Worm (Caenorhabditis elegans) whole organism, L4 larva: ENCODE results near the gene pmt-2.

Experiments used
- F37D6.2 ChIP-seq: sonication (generic microtip); optimal IDR thresholded peaks from 2 replicates; lab custom pipeline; 2016; ENCODE audit warnings: mild to moderate bottlenecking, missing genetic modification characterization, missing compliant biosample characterization
- T26A8.4 ChIP-seq: fragments of 200-800 bp; sonication (Bioruptor generic); IDR thresholded peaks from 2 replicates; pipeline ENCODE4 v1.3.6; 2022; ENCODE audit warnings: missing genetic modification characterization, missing compliant biosample characterization
- Y48G9A.11 ChIP-seq: fragments of 200-800 bp; sonication (Bioruptor generic); IDR thresholded peaks from 2 replicates; pipeline ENCODE4 v1.3.6; 2022; ENCODE audit warnings: missing genetic modification reagents, missing genetic modification characterization, missing compliant biosample characterization
- ZK546.5 ChIP-seq, 2 experiments: sonication (generic microtip); optimal IDR thresholded peaks; 2 replicates each; lab custom pipeline; 2017; ENCODE audit warnings: missing biosample characterization in 2 of 2, missing genetic modification characterization in 2 of 2
- aha-1 ChIP-seq: fragments of 150-350 bp; peaks from one replicate; lab custom pipeline; 2014; ENCODE audit warnings: missing biosample characterization, missing genetic modification characterization
- aly-2 ChIP-seq: sonication (generic microtip); optimal IDR thresholded peaks from 2 replicates; lab custom pipeline; 2018; ENCODE audit warnings: missing biosample characterization, missing genetic modification characterization
- ceh-44 ChIP-seq: fragments of 200-800 bp; sonication (Bioruptor generic); IDR thresholded peaks from 2 replicates; pipeline ENCODE4 v1.3.6; 2022; ENCODE audit warnings: missing genetic modification reagents, missing genetic modification characterization, missing compliant biosample characterization
- ceh-82 ChIP-seq: sonication (generic microtip); optimal IDR thresholded peaks from 2 replicates; lab custom pipeline; 2017; ENCODE audit warnings: missing biosample characterization, missing genetic modification characterization
- ctbp-1 ChIP-seq: fragments of 200-800 bp; sonication (Bioruptor generic); IDR thresholded peaks from 2 replicates; pipeline ENCODE4 v1.3.6; 2022; ENCODE audit warnings: missing genetic modification reagents, missing genetic modification characterization, missing compliant biosample characterization
- dmd-8 ChIP-seq: fragments of 200-800 bp; sonication (Bioruptor generic); IDR thresholded peaks from 2 replicates; pipeline ENCODE4 v1.3.6; 2022; ENCODE audit warnings: missing genetic modification characterization, missing compliant biosample characterization
- dve-1 ChIP-seq: sonication (generic microtip); optimal IDR thresholded peaks from 2 replicates; lab custom pipeline; 2017; ENCODE audit warnings: antibody characterized with exemption, mild to moderate bottlenecking, missing genetic modification characterization, missing compliant biosample characterization; ENCODE audit not compliant: insufficient read depth
- egl-27 ChIP-seq: sonication (generic microtip); optimal IDR thresholded peaks from 3 replicates; lab custom pipeline; 2017; ENCODE audit warnings: missing biosample characterization, missing genetic modification reagents, missing genetic modification characterization
- fkh-10 ChIP-seq: fragments of 150-350 bp; optimal IDR thresholded peaks from 2 replicates; lab custom pipeline; 2014; ENCODE audit warnings: missing biosample characterization, missing genetic modification reagents, missing genetic modification characterization
- gei-8 ChIP-seq: fragments of 200-800 bp; sonication (Bioruptor generic); optimal IDR thresholded peaks from 2 replicates; lab custom pipeline; 2018; ENCODE audit warnings: mild to moderate bottlenecking, missing genetic modification characterization, missing compliant biosample characterization
- hlh-11 ChIP-seq: fragments of 200-800 bp; sonication (Bioruptor generic); optimal IDR thresholded peaks from 2 replicates; lab custom pipeline; 2018; ENCODE audit warnings: mild to moderate bottlenecking, missing genetic modification characterization, missing compliant biosample characterization
- hlh-30 ChIP-seq: sonication (generic microtip); optimal IDR thresholded peaks from 2 replicates; lab custom pipeline; 2017; ENCODE audit warnings: antibody characterized with exemption, mild to moderate bottlenecking, missing genetic modification characterization, missing compliant biosample characterization; ENCODE audit not compliant: insufficient read depth
- jun-1 ChIP-seq: fragments of 150-350 bp; optimal IDR thresholded peaks from 2 replicates; lab custom pipeline; 2014; ENCODE audit warnings: missing biosample characterization, missing genetic modification reagents, missing genetic modification characterization
- lim-7 ChIP-seq: fragments of 200-800 bp; sonication (Bioruptor generic); IDR thresholded peaks from 2 replicates; pipeline ENCODE4 v1.3.6; 2022; ENCODE audit warnings: missing genetic modification characterization, missing compliant biosample characterization
- lin-13 ChIP-seq: fragments of 150-350 bp; optimal IDR thresholded peaks from 2 replicates; lab custom pipeline; 2014; ENCODE audit warnings: missing biosample characterization, missing genetic modification reagents, missing genetic modification characterization
- lin-38 ChIP-seq: fragments of 200-800 bp; sonication (Bioruptor generic); IDR thresholded peaks from 2 replicates; pipeline ENCODE4 v1.3.6; 2022; ENCODE audit warnings: missing genetic modification reagents, missing genetic modification characterization, missing compliant biosample characterization
- lsy-2 ChIP-seq, 2 experiments: fragments of 150-350 bp in 1 of 2; sonication (generic microtip) in 1 of 2; optimal IDR thresholded peaks; 2 replicates each; lab custom pipeline; 2014 to 2017; ENCODE audit warnings: missing biosample characterization in 2 of 2, missing genetic modification characterization in 2 of 2
- mdt-29 ChIP-seq: fragments of 200-800 bp; sonication (Bioruptor generic); IDR thresholded peaks from 2 replicates; pipeline ENCODE4 v1.3.6; 2022; ENCODE audit warnings: missing genetic modification reagents, missing genetic modification characterization, missing compliant biosample characterization
- nhr-237 ChIP-seq: sonication (generic microtip); optimal IDR thresholded peaks from 2 replicates; lab custom pipeline; 2017; ENCODE audit warnings: missing biosample characterization, missing genetic modification characterization
- nhr-42 ChIP-seq: fragments of 200-800 bp; sonication (Bioruptor generic); IDR thresholded peaks from 2 replicates; pipeline ENCODE4 v1.3.6; 2022; ENCODE audit warnings: missing genetic modification characterization, missing compliant biosample characterization
- pqm-1 ChIP-seq: sonication (generic microtip); optimal IDR thresholded peaks from 2 replicates; lab custom pipeline; 2017; ENCODE audit warnings: missing biosample characterization, missing genetic modification characterization
- rbr-2 ChIP-seq: sonication (generic microtip); optimal IDR thresholded peaks from 2 replicates; lab custom pipeline; 2016; ENCODE audit warnings: missing genotype, missing genetic modification characterization, missing compliant biosample characterization
- sdz-12 ChIP-seq: fragments of 200-800 bp; sonication (Bioruptor generic); optimal IDR thresholded peaks from 2 replicates; lab custom pipeline; 2018; ENCODE audit warnings: mild to moderate bottlenecking, missing genetic modification characterization, missing compliant biosample characterization
- set-16 ChIP-seq: fragments of 200-800 bp; sonication (Bioruptor generic); IDR thresholded peaks from 2 replicates; pipeline ENCODE4 v1.3.6; 2022; ENCODE audit warnings: missing genetic modification reagents, missing genetic modification characterization, missing compliant biosample characterization
- spr-1 ChIP-seq: sonication (generic microtip); optimal IDR thresholded peaks from 2 replicates; lab custom pipeline; 2016; ENCODE audit warnings: mild to moderate bottlenecking, missing genetic modification characterization, missing compliant biosample characterization
- tra-1 ChIP-seq: fragments of 200-800 bp; sonication (Bioruptor generic); IDR thresholded peaks from 2 replicates; pipeline ENCODE4 v1.3.6; 2022; ENCODE audit warnings: missing genetic modification reagents, missing genetic modification characterization, missing compliant biosample characterization
- unc-39 ChIP-seq: sonication (generic microtip); optimal IDR thresholded peaks from 2 replicates; lab custom pipeline; 2017; ENCODE audit warnings: missing biosample characterization, missing genetic modification characterization
- unc-62 ChIP-seq, 3 experiments: fragments of 150-350 bp in 1 of 3; sonication (generic microtip); optimal IDR thresholded peaks in 2 of 3; peaks in 1 of 3; 1 replicate in 1 of 3; 2 replicates in 2 of 3; lab custom pipeline; 2014 to 2017; ENCODE audit warnings: missing biosample characterization in 3 of 3, missing genetic modification characterization in 3 of 3, missing genetic modification reagents in 3 of 3, missing genotype in 1 of 3
- zfp-2 ChIP-seq: sonication (generic microtip); optimal IDR thresholded peaks from 2 replicates; lab custom pipeline; 2016; ENCODE audit warnings: mild to moderate bottlenecking, missing genetic modification characterization, missing compliant biosample characterization
- ztf-11 ChIP-seq: fragments of 150-350 bp; optimal IDR thresholded peaks from 2 replicates; lab custom pipeline; 2014; ENCODE audit warnings: missing biosample characterization, missing genetic modification characterization
- ztf-7 ChIP-seq: fragments of 150-350 bp; optimal IDR thresholded peaks from 2 replicates; lab custom pipeline; 2014; ENCODE audit warnings: missing biosample characterization, missing genetic modification characterization

pmt-2 gene

DNA sequence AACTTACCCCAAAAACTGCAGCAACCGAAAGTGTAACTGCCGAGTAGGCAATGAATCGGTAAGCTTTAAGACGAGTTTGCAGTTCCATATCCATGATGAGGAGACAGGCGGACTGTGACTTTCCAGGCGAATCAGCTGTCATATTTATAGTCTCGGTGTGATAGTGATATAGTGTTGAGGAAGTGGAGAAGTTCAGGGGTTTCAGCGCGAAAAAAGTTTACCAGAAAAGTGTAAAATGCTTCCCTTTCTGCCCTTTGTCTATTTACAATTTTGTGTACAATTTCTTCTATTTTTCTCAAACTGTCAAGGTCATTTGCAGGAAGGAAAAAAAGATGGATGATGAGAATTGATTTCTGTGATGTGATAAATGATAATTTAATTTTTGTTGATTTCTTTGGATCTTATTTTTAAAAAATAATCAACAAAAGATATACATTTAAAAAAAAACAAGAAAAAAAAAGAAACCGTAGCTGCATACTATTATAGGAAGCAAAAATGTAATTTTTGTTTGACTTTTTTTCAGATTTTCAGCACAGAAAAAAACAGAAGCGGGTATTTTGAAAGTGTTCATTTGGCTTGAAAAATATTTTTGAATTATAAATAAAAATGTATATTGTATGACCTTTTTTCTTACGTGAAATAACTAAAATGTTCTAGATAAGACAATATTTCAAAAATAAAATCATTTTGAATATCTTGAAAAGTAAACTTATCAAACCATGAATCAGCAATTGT, 25.7 kb downstream of the pmt-2 start, which contains the start of the genes col-139 and F41F3.1:
Gene col-139 (minus strand): TSS at position 101 of the 735 bp plus-strand sequence.
Gene F41F3.1 (plus strand): TSS at position 685 of the 735 bp plus-strand sequence.
- TF ChIP-seq ztf-7 (no peak), nhr-42 (GFP tag; lab: Robert Waterston, UW) (no peak), hlh-30 (tag; lab: Kevin White, UChicago) (no peak), Y48G9A.11 (GFP tag; lab: Robert Waterston, UW) (no peak), unc-39 (tag; lab: Kevin White, UChicago) (no peak), set-16 (GFP tag; lab: Robert Waterston, UW) (no peak), spr-1 (tag; lab: Kevin White, UChicago) (no peak), pqm-1 (tag; lab: Kevin White, UChicago) (no peak), rbr-2 (tag; lab: Kevin White, UChicago) (no peak), nhr-237 (no peak), aly-2 (tag; lab: Kevin White, UChicago) (no peak), mdt-29 (GFP tag; lab: Robert Waterston, UW) (no peak), F37D6.2 (no peak)

DNA sequence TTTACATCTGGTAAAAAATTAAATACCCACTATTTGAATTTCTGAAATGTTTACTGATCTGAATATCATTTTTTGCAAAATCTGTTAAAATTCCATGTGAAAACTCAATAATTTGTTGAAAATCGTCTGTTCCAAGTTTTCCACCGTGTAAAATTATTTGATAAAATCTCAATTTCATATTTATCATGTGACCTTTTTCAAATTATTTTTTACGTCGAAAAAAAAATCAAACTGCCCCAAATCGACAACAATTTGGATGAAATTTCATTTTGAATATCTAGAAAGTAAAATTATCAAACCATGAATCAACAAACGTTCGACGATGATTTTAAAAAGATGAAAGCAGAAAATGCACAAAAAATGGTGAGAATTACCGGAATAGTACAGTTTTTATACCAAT, 26.8 kb downstream of the pmt-2 start, which contains the start of gene F41F3.9:
Gene F41F3.9 (plus strand): TSS at position 301 of the 400 bp plus-strand sequence.
- no peak for TF ChIP-seq ceh-44
- TF ChIP-seq ztf-11 (tag; lab: Kevin White, UChicago): no peak
- TF ChIP-seq ceh-82: no peak
- TF ChIP-seq lsy-2 (tag; optimal IDR thresholded peaks at IDR 0.05; lab: Kevin White, UChicago): no peak
- TF ChIP-seq egl-27 (tag; lab: Kevin White, UChicago): no peak
- no peak for TF ChIP-seq lin-38 (GFP tag; lab: Robert Waterston, UW)
- TF ChIP-seq, all 104 proteins: peak for 0

DNA sequence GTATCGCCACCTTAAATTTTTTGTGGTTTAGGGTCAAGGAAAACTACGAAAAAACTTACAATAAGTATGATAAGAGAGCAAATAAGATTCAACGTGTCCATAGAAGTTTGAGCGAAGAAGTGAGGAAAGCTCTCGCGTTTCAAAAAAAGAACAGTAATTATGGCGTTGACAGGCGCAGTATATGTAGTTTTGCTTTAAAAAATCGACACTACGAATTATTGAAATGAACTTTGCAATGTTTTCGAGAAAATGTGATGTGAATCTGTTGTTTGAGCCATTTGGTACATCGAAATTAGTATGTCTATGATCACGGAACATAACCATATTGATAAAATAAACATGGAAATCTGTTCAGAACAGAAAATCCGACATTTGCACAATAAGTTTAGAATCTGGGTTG, 34.0 kb downstream of the pmt-2 start, which contains the start of gene srx-74:
Gene srx-74 (minus strand): TSS at position 101 of the 400 bp plus-strand sequence.
- TF ChIP-seq fkh-10 (no peak), dve-1 (tag; lab: Kevin White, UChicago) (no peak)

ce11 chrV:4665651-4666050, 37.3 kb downstream of the pmt-2 start, which contains the start of gene srx-73:
TSS of gene srx-73 (minus strand) at chrV:4665751.
- TF ChIP-seq lim-7 (GFP tag; lab: Robert Waterston, UW): no peak

- TF ChIP-seq lin-13 (no peak), dve-1 (tag; lab: Kevin White, UChicago) (no peak), dmd-8 (peak; percentile 45; the same call in 1 of the 2 replicates), aha-1 (tag; lab: Kevin White, UChicago) (no peak), T26A8.4 (no peak), egl-27 (tag; lab: Kevin White, UChicago) (no peak), set-16 (GFP tag; lab: Robert Waterston, UW) (peak; percentile 80), ceh-82 (no peak)
Measured at ce11 chrV:4667062-4667461, 38.7 kb downstream of the pmt-2 start.

- no peak for TF ChIP-seq ZK546.5 (tag; optimal IDR thresholded peaks at IDR 0.05; lab: Kevin White, UChicago)
- TF ChIP-seq gei-8: no peak
- TF ChIP-seq tra-1: no peak
- no peak for TF ChIP-seq hlh-11 (tag; lab: Kevin White, UChicago)
- no peak for TF ChIP-seq jun-1 (tag; lab: Kevin White, UChicago)
- TF ChIP-seq zfp-2 (tag; lab: Kevin White, UChicago): no peak
- TF ChIP-seq dve-1 (tag; lab: Kevin White, UChicago): no peak
- no peak for TF ChIP-seq sdz-12
- no peak for TF ChIP-seq unc-62 (GFP tag; optimal IDR thresholded peaks at IDR 0.05 in 1 of 2; lab: Kevin White, UChicago)
- no peak for TF ChIP-seq unc-62 (tag; optimal IDR thresholded peaks at IDR 0.05; lab: Kevin White, UChicago)
- TF ChIP-seq ctbp-1 (GFP tag; lab: Robert Waterston, UW): no peak
Measured at ce11 chrV:4668636-4669035, 40.3 kb downstream of the pmt-2 start, which contains the start of gene srx-77. TSS of gene srx-77 (minus strand) at chrV:4668736.
